Worm (Caenorhabditis elegans): ENCODE data around the gene nspg-3.

nspg-3 gene

DNA sequence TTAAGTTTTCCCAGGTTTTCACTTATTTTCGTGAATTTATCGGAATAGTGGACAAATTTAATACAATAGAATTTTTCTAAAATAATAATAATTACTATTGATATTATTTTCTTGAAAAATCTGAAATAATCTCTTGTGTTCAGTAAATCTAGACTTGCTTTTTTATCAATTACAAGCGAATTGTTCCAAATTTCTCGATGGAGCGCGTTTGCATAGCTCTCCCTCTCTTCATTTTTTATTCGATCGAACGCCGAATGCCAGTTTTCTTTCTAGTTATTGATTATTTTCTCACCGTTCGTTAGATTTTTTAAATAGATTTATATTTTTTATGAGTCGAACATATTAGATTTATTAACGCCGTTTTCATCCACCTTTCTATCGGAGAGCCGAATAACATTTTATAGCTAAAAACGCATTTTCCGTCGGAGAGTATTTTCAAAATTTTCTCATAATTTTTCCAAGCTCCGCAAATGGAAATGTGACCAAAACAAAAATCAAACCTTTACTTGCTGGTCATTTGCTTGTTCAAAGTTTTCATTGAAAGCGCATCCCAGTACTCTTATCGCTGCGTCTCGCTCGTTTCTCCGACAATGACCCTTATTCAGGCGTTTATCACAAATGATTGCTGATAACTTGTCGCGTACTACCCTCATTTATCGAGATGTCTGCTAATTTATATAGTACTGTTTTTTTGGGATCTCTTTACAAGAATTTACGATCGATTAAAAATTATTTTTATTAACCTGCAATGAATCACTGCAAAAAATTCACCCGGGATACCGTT, 31.3 kb downstream of the nspg-3 start:
- TF ChIP-seq elt-2 (tag; optimal IDR thresholded peaks at IDR 0.05) (peak; percentile 74), nhr-67 (tag; optimal IDR thresholded peaks at IDR 0.05) (no peak), elt-3 (tag; optimal IDR thresholded peaks at IDR 0.05) (no peak), nfya-1 (tag; optimal IDR thresholded peaks at IDR 0.05; ENCODE audit: insufficient read depth) (peak; percentile 4), jun-1 (tag; optimal IDR thresholded peaks at IDR 0.05) (no peak), pha-4 (tag; optimal IDR thresholded peaks at IDR 0.05) (peak; percentile 50), ceh-16 (tag; optimal IDR thresholded peaks at IDR 0.05) (no peak), pqm-1 (tag; optimal IDR thresholded peaks at IDR 0.05) (peak; percentile 66), ama-1 (optimal IDR thresholded peaks at IDR 0.05) (no peak), snpc-4 (tag; optimal IDR thresholded peaks at IDR 0.05) (peak; percentile 40), nhr-76 (tag; optimal IDR thresholded peaks at IDR 0.05) (no peak), ztf-4 (tag; optimal IDR thresholded peaks at IDR 0.05) (no peak), skn-1 (tag; optimal IDR thresholded peaks at IDR 0.05) (no peak), egl-5 (tag; optimal IDR thresholded peaks at IDR 0.05) (no peak), ceh-9 (tag; optimal IDR thresholded peaks at IDR 0.05) (no peak), lin-15B (tag; optimal IDR thresholded peaks at IDR 0.05) (peak; percentile 14)

DNA sequence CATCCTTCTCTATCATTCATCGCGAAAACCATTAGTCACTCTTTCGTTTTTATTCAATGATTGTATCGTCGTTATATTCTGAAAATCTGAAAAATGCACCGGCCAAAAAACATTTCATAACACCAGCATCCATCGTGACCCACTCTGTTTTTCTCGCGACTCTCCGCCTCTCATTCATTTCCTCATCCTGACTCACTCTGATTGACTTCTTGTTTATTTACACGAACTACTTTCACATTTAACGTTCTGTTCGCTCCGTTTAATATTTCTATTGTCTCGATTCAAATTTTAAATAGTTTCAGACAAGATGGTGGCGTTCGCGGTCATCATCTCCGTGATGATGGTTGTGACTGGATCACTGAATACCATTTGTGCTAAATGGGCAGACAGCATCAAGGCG, 31.9 kb downstream of the nspg-3 start, which contains the start of gene C29H12.2:
TSS of gene C29H12.2 (plus strand) at position 297 of the 400 bp plus-strand sequence.
- no peak for TF ChIP-seq elt-1 (tag; optimal IDR thresholded peaks at IDR 0.05)
- no peak for TF ChIP-seq tbx-2 (tag; optimal IDR thresholded peaks at IDR 0.05)
- TF ChIP-seq pha-4 (tag; optimal IDR thresholded peaks at IDR 0.05) = peak; percentile 29
- TF ChIP-seq elt-3 (tag; optimal IDR thresholded peaks at IDR 0.05) = no peak

DNA sequence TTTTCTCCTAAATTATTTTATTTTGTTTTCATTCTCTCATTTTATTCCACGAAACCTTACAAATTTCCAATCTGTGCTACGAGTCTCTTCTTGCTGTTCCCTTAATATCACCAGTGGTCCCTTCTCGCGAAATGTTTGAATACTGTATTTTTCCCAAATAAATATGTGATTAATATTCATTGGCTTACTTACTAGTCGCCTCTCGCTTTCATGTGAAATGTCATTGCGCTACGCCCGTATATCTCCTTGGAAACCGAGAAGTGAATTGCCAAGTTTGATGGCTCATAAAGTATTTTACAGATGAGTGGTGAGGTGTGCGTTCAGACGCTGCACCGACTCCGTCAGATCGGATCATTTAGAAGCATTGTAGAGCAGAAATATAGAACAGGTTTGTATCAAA, 33.7 kb downstream of the nspg-3 start, which contains the start of gene rars-2:
TSS of gene rars-2 (plus strand) at position 301 of the 400 bp plus-strand sequence.
- TF ChIP-seq nhr-43 (tag; optimal IDR thresholded peaks at IDR 0.05; ENCODE audit: poor library complexity, severe bottlenecking) (peak; percentile 11), egl-27 (tag; optimal IDR thresholded peaks at IDR 0.05) (no peak), skn-1 (tag; optimal IDR thresholded peaks at IDR 0.05) (no peak)

DNA sequence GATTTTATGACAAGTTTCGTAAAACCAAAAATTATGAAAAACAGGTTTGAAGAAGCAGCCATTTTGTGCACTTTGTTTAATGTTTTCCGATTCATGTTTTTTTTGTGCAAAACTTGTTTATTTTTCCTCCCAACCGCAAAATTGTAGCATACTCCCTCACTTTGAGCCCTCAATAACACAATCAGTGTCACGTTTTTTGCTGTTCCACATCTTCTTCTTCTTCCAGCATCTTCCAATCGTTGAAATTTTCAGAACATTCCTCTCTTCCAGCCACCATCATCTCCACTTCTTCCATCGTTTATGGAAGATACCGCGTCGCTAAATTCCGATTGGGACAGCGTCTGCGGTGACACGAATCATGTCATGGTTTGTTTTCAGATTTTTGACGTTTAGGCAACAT, 41.0 kb downstream of the nspg-3 start, which contains the start of gene abts-3:
TSS of gene abts-3 (plus strand) at position 301 of the 400 bp plus-strand sequence.
- no peak for TF ChIP-seq ama-1 (optimal IDR thresholded peaks at IDR 0.05)
- no peak for TF ChIP-seq fos-1 (tag; optimal IDR thresholded peaks at IDR 0.05)
- no peak for TF ChIP-seq nfya-1 (tag; optimal IDR thresholded peaks at IDR 0.05; ENCODE audit: insufficient read depth)
- no peak for TF ChIP-seq skn-1 (tag; optimal IDR thresholded peaks at IDR 0.05)

DNA sequence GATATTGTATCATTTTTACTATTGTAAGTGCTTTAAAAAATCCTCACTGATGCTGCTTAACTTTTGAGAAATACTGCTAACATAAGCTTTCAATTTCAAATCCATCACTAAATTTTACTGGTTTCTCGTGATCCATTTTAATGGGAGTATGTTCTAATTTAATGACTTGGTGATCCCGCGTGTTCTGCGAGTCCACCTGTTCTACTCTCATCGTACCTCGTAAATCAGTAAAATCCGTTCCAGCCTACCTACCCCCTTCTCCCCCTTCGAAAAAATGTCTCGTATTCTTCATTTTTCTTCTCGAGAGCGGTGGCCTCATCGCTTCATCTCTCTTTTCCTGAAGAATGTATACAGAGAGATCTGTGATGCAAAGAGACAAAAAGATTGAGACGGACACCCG, 44.0 kb downstream of the nspg-3 start:
- TF ChIP-seq ceh-9 (tag; optimal IDR thresholded peaks at IDR 0.05) (no peak), fos-1 (tag; optimal IDR thresholded peaks at IDR 0.05) (no peak), ceh-28 (tag; optimal IDR thresholded peaks at IDR 0.05) (no peak)

DNA sequence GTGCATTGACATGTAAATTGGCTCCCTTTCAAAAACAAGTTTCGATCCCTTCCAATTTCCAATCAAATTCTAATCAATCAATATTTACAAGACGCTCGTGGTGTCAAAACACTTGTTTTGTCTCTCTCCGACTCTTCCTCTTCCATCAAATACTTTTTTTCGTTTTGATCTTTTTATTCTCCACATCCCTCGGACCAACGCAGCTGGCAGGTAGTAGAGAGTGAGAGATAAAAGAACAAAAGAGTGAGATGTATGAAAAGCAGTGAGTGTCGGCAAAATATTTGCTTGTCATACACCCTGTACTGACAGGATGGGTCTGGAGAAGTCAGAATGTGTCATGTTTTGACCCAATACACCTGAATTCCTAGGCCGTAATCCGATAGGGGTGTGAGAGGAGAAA, 45.1 kb downstream of the nspg-3 start:
- TF ChIP-seq nhr-43 (tag; optimal IDR thresholded peaks at IDR 0.05; ENCODE audit: poor library complexity, severe bottlenecking) (no peak), sea-2 (GFP tag; optimal IDR thresholded peaks at IDR 0.05) (no peak), unc-39 (tag; optimal IDR thresholded peaks at IDR 0.05) (no peak), ceh-82 (tag; optimal IDR thresholded peaks at IDR 0.05) (no peak), nhr-12 (tag; optimal IDR thresholded peaks at IDR 0.05) (no peak), pqm-1 (tag; optimal IDR thresholded peaks at IDR 0.05) (no peak), lsy-12 (tag; optimal IDR thresholded peaks at IDR 0.05) (no peak), fkh-10 (GFP tag; optimal IDR thresholded peaks at IDR 0.05) (no peak), fos-1 (tag; optimal IDR thresholded peaks at IDR 0.05) (no peak), nhr-11 (tag; optimal IDR thresholded peaks at IDR 0.05) (no peak)

DNA sequence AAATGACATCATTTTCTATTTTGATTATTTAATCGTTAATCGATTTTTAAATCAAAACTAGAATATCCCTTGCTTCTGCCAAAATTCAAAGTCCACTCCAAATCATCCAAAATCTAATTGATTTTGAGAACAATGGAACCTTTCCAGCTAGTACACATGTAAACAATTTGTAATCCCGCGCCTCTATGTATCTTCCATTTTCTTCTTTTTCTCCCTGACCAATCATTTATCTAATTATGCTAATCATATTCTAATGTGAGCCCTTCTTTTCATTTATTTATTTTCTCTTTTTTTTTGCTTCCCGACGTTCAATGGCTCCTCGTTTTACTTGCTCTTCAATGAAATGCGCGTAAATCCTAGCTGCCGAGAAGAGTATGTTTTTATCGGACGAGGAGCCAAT, 46.6 kb downstream of the nspg-3 start:
- no peak for TF ChIP-seq daf-12 (tag; optimal IDR thresholded peaks at IDR 0.05)
- TF ChIP-seq unc-39 (tag; optimal IDR thresholded peaks at IDR 0.05) = no peak
- TF ChIP-seq nhr-77 (tag; optimal IDR thresholded peaks at IDR 0.05) = no peak
- TF ChIP-seq elt-3 (tag; optimal IDR thresholded peaks at IDR 0.05) = no peak
- no peak for TF ChIP-seq ceh-16 (tag; optimal IDR thresholded peaks at IDR 0.05)
- TF ChIP-seq snpc-4 (tag; optimal IDR thresholded peaks at IDR 0.05) = no peak
- TF ChIP-seq zag-1 (tag; optimal IDR thresholded peaks at IDR 0.05) = no peak
- TF ChIP-seq hmg-11 (tag; optimal IDR thresholded peaks at IDR 0.05) = no peak
- TF ChIP-seq fos-1 (tag; optimal IDR thresholded peaks at IDR 0.05) = no peak
- TF ChIP-seq elt-1 (tag; optimal IDR thresholded peaks at IDR 0.05) = no peak
- TF ChIP-seq tbx-2 (tag; optimal IDR thresholded peaks at IDR 0.05) = no peak
- TF ChIP-seq fkh-2 (tag; optimal IDR thresholded peaks at IDR 0.05) = no peak
- no peak for TF ChIP-seq mdl-1 (tag; optimal IDR thresholded peaks at IDR 0.05)
- no peak for TF ChIP-seq sea-2 (GFP tag; optimal IDR thresholded peaks at IDR 0.05)
- no peak for TF ChIP-seq ztf-4 (tag; optimal IDR thresholded peaks at IDR 0.05)
- TF ChIP-seq nhr-28 (tag; optimal IDR thresholded peaks at IDR 0.05) = no peak
- no peak for TF ChIP-seq nhr-237 (tag; optimal IDR thresholded peaks at IDR 0.05)
- TF ChIP-seq eor-1 (tag; optimal IDR thresholded peaks at IDR 0.05) = no peak
